Fruit fly (Drosophila melanogaster) S2 (cell line): ENCODE results near the gene Ahcy.

Experiments used
- CG8478 ChIP-seq: fragments of >200 bp; optimal IDR thresholded peaks from 2 replicates; lab custom pipeline; 2018
- CTCF ChIP-seq, 2 experiments: fragments of >200 bp; optimal IDR thresholded peaks; 2 replicates each; lab custom pipeline; 2018

dm6 chrX:15448809-15449208 is 1.3 kb upstream of the Ahcy start:
- TF ChIP-seq CTCF (optimal IDR thresholded peaks at IDR 0.05; lab: Kevin White, UChicago) (no peak), CG8478 (no peak)
